Fruit fly (Drosophila melanogaster) whole organism, embryonic: ENCODE data around the gene Pisd.

ENCODE experiments used
- Atf3 ChIP-seq: fragments of 200-800 bp; sonication (Bioruptor generic); optimal IDR thresholded peaks from 3 replicates; lab custom pipeline; 2016; ENCODE audit warnings: missing biosample characterization, missing genetic modification characterization
- CG10321 ChIP-seq: fragments of 200-800 bp; sonication (Bioruptor generic); IDR thresholded peaks from 2 replicates; pipeline ENCODE4 v1.3.6; 2022; ENCODE audit warnings: missing biosample characterization, missing genetic modification characterization
- CG10366 ChIP-seq: fragments of 200-800 bp; sonication (Bioruptor generic); IDR thresholded peaks from 2 replicates; pipeline ENCODE4 v1.3.6; 2022; ENCODE audit warnings: missing biosample characterization, missing genetic modification characterization
- CG11456 ChIP-seq: fragments of 200-800 bp; sonication (Bioruptor generic); IDR thresholded peaks from 3 replicates; pipeline ENCODE4 v1.3.6; 2022; ENCODE audit warnings: missing biosample characterization, missing genetic modification characterization
- CG11504 ChIP-seq: fragments of 200-800 bp; sonication (Bioruptor generic); optimal IDR thresholded peaks from 3 replicates; lab custom pipeline; 2019; ENCODE audit warnings: missing biosample characterization, mild to moderate bottlenecking, missing genetic modification characterization, moderate library complexity
- CG12071 ChIP-seq: fragments of 200-800 bp; sonication (Bioruptor generic); optimal IDR thresholded peaks from 3 replicates; lab custom pipeline; 2018; ENCODE audit warnings: missing biosample characterization, mild to moderate bottlenecking, missing genetic modification characterization
- CG13624 ChIP-seq: fragments of 200-800 bp; sonication (Bioruptor generic); optimal IDR thresholded peaks from 2 replicates; lab custom pipeline; 2016; ENCODE audit warnings: missing biosample characterization, missing genetic modification characterization
- CG14014 ChIP-seq: fragments of 200-800 bp; sonication (Bioruptor generic); IDR thresholded peaks from 2 replicates; pipeline ENCODE4 v1.3.6; 2022; ENCODE audit warnings: missing biosample characterization, missing genetic modification characterization
- CG15696 ChIP-seq: fragments of 200-800 bp; sonication (Bioruptor generic); optimal IDR thresholded peaks from 2 replicates; lab custom pipeline; 2019; ENCODE audit warnings: missing biosample characterization, mild to moderate bottlenecking, missing genetic modification characterization, moderate library complexity
- CG16779 ChIP-seq: fragments of 200-800 bp; sonication (Bioruptor generic); IDR thresholded peaks from 2 replicates; pipeline ENCODE4 v1.3.6; 2022; ENCODE audit warnings: missing biosample characterization, missing genetic modification characterization
- CG17361 ChIP-seq: fragments of 200-800 bp; sonication (Bioruptor generic); IDR thresholded peaks from 3 replicates; pipeline ENCODE4 v1.3.6; 2022; ENCODE audit warnings: missing biosample characterization, missing genetic modification characterization
- CG18011 ChIP-seq: fragments of 200-800 bp; sonication (Bioruptor generic); optimal IDR thresholded peaks from 2 replicates; lab custom pipeline; 2017; ENCODE audit warnings: missing biosample characterization, missing genetic modification characterization, mild to moderate bottlenecking, moderate library complexity, missing genotype
- CG18262 ChIP-seq: fragments of 200-800 bp; optimal IDR thresholded peaks from 3 replicates; lab custom pipeline; 2019; ENCODE audit warnings: missing biosample characterization, mild to moderate bottlenecking, missing genetic modification characterization, moderate library complexity
- CG2116 ChIP-seq: fragments of 200-800 bp; sonication (Bioruptor generic); optimal IDR thresholded peaks from 3 replicates; lab custom pipeline; 2018; ENCODE audit warnings: missing biosample characterization, mild to moderate bottlenecking, missing genetic modification characterization
- CG32767 ChIP-seq: fragments of 200-800 bp; sonication (Bioruptor generic); IDR thresholded peaks from 2 replicates; pipeline ENCODE4 v1.3.6; 2022; ENCODE audit warnings: missing biosample characterization, missing genetic modification characterization
- CG3726 ChIP-seq: fragments of 200-800 bp; sonication (Bioruptor generic); IDR thresholded peaks from 3 replicates; pipeline ENCODE4, ENCODE4 v1.3.6; 2022; ENCODE audit warnings: missing biosample characterization, missing genetic modification characterization
- CG43689 ChIP-seq: fragments of 200-800 bp; sonication (Bioruptor generic); IDR thresholded peaks from 2 replicates; pipeline ENCODE4 v1.3.6; 2022; ENCODE audit warnings: missing biosample characterization, missing genetic modification characterization
- CG4617 ChIP-seq: fragments of 200-800 bp; sonication (Bioruptor generic); optimal IDR thresholded peaks from 3 replicates; lab custom pipeline; 2016; ENCODE audit warnings: missing biosample characterization, missing genetic modification characterization, borderline replicate concordance
- CG7556 ChIP-seq: fragments of 200-800 bp; sonication (Bioruptor generic); optimal IDR thresholded peaks from 2 replicates; lab custom pipeline; 2017; ENCODE audit warnings: missing biosample characterization, mild to moderate bottlenecking, missing genetic modification characterization
- CkIIα-i1 ChIP-seq: fragments of 200-800 bp; sonication (Bioruptor generic); IDR thresholded peaks from 2 replicates; pipeline ENCODE4 v1.3.6; 2022; ENCODE audit warnings: missing biosample characterization, missing genetic modification characterization
- D19A ChIP-seq: fragments of 200-800 bp; optimal IDR thresholded peaks from 3 replicates; lab custom pipeline; 2019; ENCODE audit warnings: missing biosample characterization, mild to moderate bottlenecking, missing genetic modification characterization, moderate library complexity
- ERR ChIP-seq: fragments of 200-800 bp; sonication (Bioruptor generic); optimal IDR thresholded peaks from 2 replicates; lab custom pipeline; 2016; ENCODE audit warnings: missing biosample characterization, missing genetic modification characterization
- H15 ChIP-seq: fragments of 200-800 bp; sonication (Bioruptor generic); IDR thresholded peaks from 3 replicates; pipeline ENCODE4 v1.3.6; 2022; ENCODE audit warnings: missing biosample characterization, missing genetic modification characterization
- Hmx ChIP-seq: fragments of 200-800 bp; sonication (Bioruptor generic); optimal IDR thresholded peaks from 2 replicates; lab custom pipeline; 2016; ENCODE audit warnings: missing biosample characterization, missing genetic modification characterization
- Hsf ChIP-seq: fragments of 200-800 bp; sonication (Bioruptor generic); optimal IDR thresholded peaks from 3 replicates; lab custom pipeline; 2016; ENCODE audit warnings: missing biosample characterization, missing genetic modification characterization
- Myb ChIP-seq: fragments of 200-800 bp; sonication (Bioruptor generic); optimal IDR thresholded peaks from 2 replicates; lab custom pipeline; 2016; ENCODE audit warnings: missing biosample characterization, missing genetic modification characterization
- NC2β ChIP-seq: fragments of 200-800 bp; sonication (Bioruptor generic); optimal IDR thresholded peaks from 2 replicates; lab custom pipeline; 2016; ENCODE audit warnings: missing biosample characterization, missing genetic modification characterization
- PHDP ChIP-seq: fragments of 200-800 bp; sonication (Bioruptor generic); optimal IDR thresholded peaks from 3 replicates; lab custom pipeline; 2018; ENCODE audit warnings: missing biosample characterization, mild to moderate bottlenecking, missing genetic modification characterization, moderate library complexity
- Rfx ChIP-seq: fragments of 200-800 bp; sonication (Bioruptor generic); IDR thresholded peaks from 2 replicates; pipeline ENCODE4 v1.3.6; 2022; ENCODE audit warnings: missing biosample characterization, missing genetic modification characterization
- Stat92E ChIP-seq, 3 experiments: fragments of >200 bp in 2 of 3; fragments of 200-800 bp in 1 of 3; sonication (Bioruptor generic) in 1 of 3; optimal IDR thresholded peaks; 2 replicates each; lab custom pipeline; 2017 to 2019; ENCODE audit warnings: missing biosample characterization in 3 of 3, missing genetic modification characterization in 3 of 3, mild to moderate bottlenecking in 1 of 3, moderate library complexity in 1 of 3
- bab2 ChIP-seq: fragments of 200-800 bp; sonication (Bioruptor generic); optimal IDR thresholded peaks from 2 replicates; lab custom pipeline; 2016; ENCODE audit warnings: missing biosample characterization, missing genetic modification characterization
- chinmo ChIP-seq: fragments of 200-800 bp; sonication (Bioruptor generic); IDR thresholded peaks from 4 replicates; pipeline ENCODE4 v1.3.6; 2022; ENCODE audit warnings: missing biosample characterization, missing genetic modification characterization; ENCODE audit not compliant: partially characterized antibody
- dmrt11E ChIP-seq: fragments of 200-800 bp; sonication (Bioruptor generic); optimal IDR thresholded peaks from 3 replicates; lab custom pipeline; 2018; ENCODE audit warnings: missing biosample characterization, mild to moderate bottlenecking, missing genetic modification characterization, moderate library complexity
- ems ChIP-seq: fragments of 200-800 bp; sonication (Bioruptor generic); optimal IDR thresholded peaks from 3 replicates; lab custom pipeline; 2016; ENCODE audit warnings: missing biosample characterization, missing genetic modification characterization
- fd64A ChIP-seq: fragments of 200-800 bp; sonication (Bioruptor generic); optimal IDR thresholded peaks from 3 replicates; lab custom pipeline; 2018; ENCODE audit warnings: missing biosample characterization, mild to moderate bottlenecking, missing genetic modification characterization
- mld ChIP-seq: fragments of 200-800 bp; sonication (Bioruptor generic); IDR thresholded peaks from 3 replicates; pipeline ENCODE4 v1.3.6; 2022; ENCODE audit warnings: missing biosample characterization, missing genetic modification characterization; ENCODE audit not compliant: partially characterized antibody
- nerfin-2 ChIP-seq: fragments of 200-800 bp; sonication (Bioruptor generic); IDR thresholded peaks from 2 replicates; pipeline ENCODE4 v1.3.6; 2022; ENCODE audit warnings: missing biosample characterization, missing genetic modification characterization; ENCODE audit not compliant: partially characterized antibody
- odd ChIP-seq: fragments of 200-800 bp; sonication (Bioruptor generic); optimal IDR thresholded peaks from 2 replicates; lab custom pipeline; 2017; ENCODE audit warnings: missing biosample characterization, mild to moderate bottlenecking, missing genetic modification characterization
- onecut ChIP-seq: fragments of 200-800 bp; sonication (Bioruptor generic); IDR thresholded peaks from 2 replicates; pipeline ENCODE4 v1.3.6; 2022; ENCODE audit warnings: missing biosample characterization, missing genetic modification characterization
- pan ChIP-seq, 4 experiments: fragments of >200 bp in 3 of 4; fragments of 200-800 bp in 1 of 4; sonication (Bioruptor generic) in 1 of 4; optimal IDR thresholded peaks in 3 of 4; IDR thresholded peaks in 1 of 4; 2 replicates each; pipeline versions ENCODE4 v1.3.6 to Lab custom; 2017 to 2022; ENCODE audit warnings: missing biosample characterization in 2 of 4, missing genetic modification characterization in 2 of 4, mixed read lengths in 1 of 4
- pnt ChIP-seq: fragments of 200-800 bp; sonication (Bioruptor generic); optimal IDR thresholded peaks from 3 replicates; lab custom pipeline; 2016; ENCODE audit warnings: missing biosample characterization, missing genetic modification characterization
- repo ChIP-seq: fragments of 200-800 bp; sonication (Bioruptor generic); optimal IDR thresholded peaks from 2 replicates; lab custom pipeline; 2016; ENCODE audit warnings: missing biosample characterization, missing genetic modification characterization
- sd ChIP-seq: fragments of 200-800 bp; sonication (Bioruptor generic); optimal IDR thresholded peaks from 3 replicates; lab custom pipeline; 2018; ENCODE audit warnings: missing biosample characterization, mild to moderate bottlenecking, missing genetic modification characterization, moderate library complexity
- seq ChIP-seq: fragments of 200-800 bp; sonication (Bioruptor generic); IDR thresholded peaks from 2 replicates; pipeline ENCODE4 v1.3.6; 2022; ENCODE audit warnings: missing biosample characterization, missing genetic modification characterization
- stwl ChIP-seq: fragments of 200-800 bp; sonication (Bioruptor generic); optimal IDR thresholded peaks from 3 replicates; lab custom pipeline; 2018; ENCODE audit warnings: missing biosample characterization, mild to moderate bottlenecking, missing genetic modification characterization, moderate library complexity
- sug ChIP-seq: fragments of 200-800 bp; optimal IDR thresholded peaks from 2 replicates; lab custom pipeline; 2019; ENCODE audit warnings: missing biosample characterization, mild to moderate bottlenecking, missing genetic modification characterization, moderate library complexity
- unc-4 ChIP-seq: fragments of 200-800 bp; sonication (Bioruptor generic); IDR thresholded peaks from 2 replicates; pipeline ENCODE4 v1.3.6; 2022; ENCODE audit warnings: missing biosample characterization, missing genetic modification characterization; ENCODE audit not compliant: partially characterized antibody
- wdn ChIP-seq: fragments of 200-800 bp; sonication (Bioruptor generic); IDR thresholded peaks from 2 replicates; pipeline ENCODE4 v1.3.6; 2022; ENCODE audit warnings: missing biosample characterization, missing genetic modification characterization

Pisd gene

dm6 chr3R:24031019-24031824 is 19.4 kb upstream of the Pisd start (continued):
- TF ChIP-seq CkIIα-i1 (GFP tag; lab: Robert Waterston, UW), result no peak
- TF ChIP-seq CG12071 (GFP tag; lab: Kevin White, UChicago), result peak; percentile 8
- TF ChIP-seq Atf3, result no peak
- no peak for TF ChIP-seq fd64A (GFP tag; lab: Kevin White, UChicago)
- no peak for TF ChIP-seq Hsf (GFP tag; lab: Kevin White, UChicago)
- TF ChIP-seq sug (tag; lab: Kevin White, UChicago), result no peak
- no peak for TF ChIP-seq CG18262 (tag; lab: Kevin White, UChicago)
- TF ChIP-seq ERR (GFP tag; lab: Kevin White, UChicago), result no peak
- no peak for TF ChIP-seq odd (GFP tag; lab: Kevin White, UChicago)
- no peak for TF ChIP-seq seq (GFP tag; lab: Robert Waterston, UW)
- TF ChIP-seq H15, result 0 out of 3 replicates have a peak, but pooled peaks have one; percentile 12
- no peak for TF ChIP-seq Myb (GFP tag; lab: Kevin White, UChicago)
- TF ChIP-seq CG2116 (GFP tag; lab: Kevin White, UChicago), result no peak
- TF ChIP-seq pnt (GFP tag; lab: Kevin White, UChicago), result no peak
- TF ChIP-seq dmrt11E (tag; lab: Kevin White, UChicago), result no peak
- peak; percentile 90; the same call in 3 of the 4 replicates for TF ChIP-seq chinmo (GFP tag; lab: Robert Waterston, UW)
- no peak for TF ChIP-seq CG17361
- TF ChIP-seq bab2 (GFP tag; lab: Kevin White, UChicago), result peak; percentile 0
- TF ChIP-seq repo (GFP tag; lab: Kevin White, UChicago), result no peak
- TF ChIP-seq CG11504 (tag; lab: Kevin White, UChicago), result no peak
- TF ChIP-seq ems (GFP tag; lab: Kevin White, UChicago), result no peak
- no peak for TF ChIP-seq CG10366
- no peak for TF ChIP-seq CG3726 (GFP tag; lab: Robert Waterston, UW)
- TF ChIP-seq NC2β, result no peak
- TF ChIP-seq CG32767, result 0 out of 2 replicates have a peak, but pooled peaks have one; percentile 32
- TF ChIP-seq CG7556 (GFP tag; lab: Kevin White, UChicago), result no peak
- TF ChIP-seq CG43689 (GFP tag; lab: Robert Waterston, UW), result no peak
- TF ChIP-seq CG14014 (GFP tag; lab: Robert Waterston, UW), result peak; percentile 26; the same call in 1 of the 2 replicates
- TF ChIP-seq CG13624 (GFP tag; lab: Kevin White, UChicago), result no peak
- no peak for TF ChIP-seq CG18011 (GFP tag; lab: Kevin White, UChicago)
- no peak for TF ChIP-seq CG15696 (tag; lab: Kevin White, UChicago)
- TF ChIP-seq onecut (GFP tag; lab: Robert Waterston, UW), result peak; percentile 43
- no peak for TF ChIP-seq wdn (GFP tag; lab: Robert Waterston, UW)
- TF ChIP-seq Rfx, result no peak
- TF ChIP-seq CG10321 (GFP tag; lab: Robert Waterston, UW), result no peak
- TF ChIP-seq PHDP (tag; lab: Kevin White, UChicago), result no peak
- TF ChIP-seq nerfin-2 (GFP tag; lab: Robert Waterston, UW), result no peak
- TF ChIP-seq pan (optimal IDR thresholded peaks at IDR 0.05; lab: Kevin White, UChicago), result no peak
- TF ChIP-seq pan (GFP tag; optimal IDR thresholded peaks at IDR 0.05 in 1 of 2, IDR thresholded peaks at IDR 0.05 in 1 of 2), result peak in 1 of 2 experiments; percentile 17
- 0 out of 3 replicates have a peak, but pooled peaks have one; percentile 36 for TF ChIP-seq CG11456 (GFP tag; lab: Robert Waterston, UW)
- TF ChIP-seq CG4617 (GFP tag; lab: Kevin White, UChicago), result peak; percentile 46
- no peak for TF ChIP-seq stwl (tag; lab: Kevin White, UChicago)
- no peak for TF ChIP-seq Hmx (GFP tag; lab: Kevin White, UChicago)
- TF ChIP-seq D19A, result peak; percentile 22
- TF ChIP-seq mld, result no peak
- TF ChIP-seq sd (tag; lab: Kevin White, UChicago), result no peak
- peak; percentile 44; the same call in 1 of the 2 replicates for TF ChIP-seq unc-4 (GFP tag; lab: Robert Waterston, UW)
- TF ChIP-seq Stat92E (GFP tag; optimal IDR thresholded peaks at IDR 0.05; lab: Kevin White, UChicago), result no peak
- peak; percentile 74 for TF ChIP-seq CG16779 (GFP tag; lab: Robert Waterston, UW)
